Worm (Caenorhabditis elegans) whole organism, late embryonic: ENCODE data around the gene pqn-31.

Source experiments
- C38D4.7 ChIP-seq: fragments of 200-800 bp; sonication (Bioruptor generic); optimal IDR thresholded peaks from 2 replicates; lab custom pipeline; 2018; ENCODE audit warnings: mild to moderate bottlenecking, missing genetic modification characterization, moderate library complexity, missing compliant biosample characterization
- K02D7.2 ChIP-seq: sonication (generic microtip); optimal IDR thresholded peaks from 2 replicates; lab custom pipeline; 2017; ENCODE audit warnings: mild to moderate bottlenecking, missing genetic modification characterization, missing compliant biosample characterization
- K09A11.1 ChIP-seq: sonication (generic microtip); optimal IDR thresholded peaks from 2 replicates; lab custom pipeline; 2017; ENCODE audit warnings: antibody characterized with exemption, mild to moderate bottlenecking, missing genetic modification characterization, missing compliant biosample characterization; ENCODE audit not compliant: insufficient read depth
- Y22D7AL.16 ChIP-seq: sonication (generic microtip); optimal IDR thresholded peaks from 2 replicates; lab custom pipeline; 2016; ENCODE audit warnings: missing genetic modification characterization, missing compliant biosample characterization
- ceh-14 ChIP-seq: sonication (generic microtip); optimal IDR thresholded peaks from 2 replicates; lab custom pipeline; 2016; ENCODE audit warnings: missing genotype, missing genetic modification characterization, missing compliant biosample characterization
- ceh-2 ChIP-seq: sonication (generic microtip); optimal IDR thresholded peaks from 2 replicates; lab custom pipeline; 2016; ENCODE audit warnings: missing genotype, missing genetic modification characterization, missing compliant biosample characterization
- ceh-24 ChIP-seq: sonication (generic microtip); optimal IDR thresholded peaks from 2 replicates; lab custom pipeline; 2016; ENCODE audit warnings: mild to moderate bottlenecking, missing genetic modification characterization, missing compliant biosample characterization
- ceh-30 ChIP-seq: fragments of 150-350 bp; optimal IDR thresholded peaks from 2 replicates; lab custom pipeline; 2014; ENCODE audit warnings: missing biosample characterization, missing genetic modification characterization
- ceh-31 ChIP-seq: sonication (generic microtip); optimal IDR thresholded peaks from 2 replicates; lab custom pipeline; 2016; ENCODE audit warnings: missing genetic modification characterization, missing compliant biosample characterization
- ceh-9 ChIP-seq: sonication (generic microtip); optimal IDR thresholded peaks from 2 replicates; lab custom pipeline; 2016; ENCODE audit warnings: mild to moderate bottlenecking, missing genetic modification characterization, inconsistent platforms, missing compliant biosample characterization
- elt-2 ChIP-seq: sonication (generic microtip); optimal IDR thresholded peaks from 2 replicates; lab custom pipeline; 2016; ENCODE audit warnings: missing genetic modification reagents, missing genetic modification characterization, missing compliant biosample characterization
- elt-4 ChIP-seq: sonication (generic microtip); optimal IDR thresholded peaks from 2 replicates; lab custom pipeline; 2016; ENCODE audit warnings: missing genetic modification characterization, missing compliant biosample characterization
- ets-4 ChIP-seq: sonication (generic microtip); optimal IDR thresholded peaks from 2 replicates; lab custom pipeline; 2016; ENCODE audit warnings: missing genetic modification characterization, missing compliant biosample characterization
- fax-1 ChIP-seq: sonication (generic microtip); optimal IDR thresholded peaks from 2 replicates; lab custom pipeline; 2016; ENCODE audit warnings: missing genotype, missing genetic modification characterization, missing compliant biosample characterization
- fkh-10 ChIP-seq: fragments of 150-350 bp; optimal IDR thresholded peaks from 2 replicates; lab custom pipeline; 2014; ENCODE audit warnings: missing biosample characterization, missing genetic modification reagents, missing genetic modification characterization
- fkh-6 ChIP-seq: sonication (generic microtip); optimal IDR thresholded peaks from 2 replicates; lab custom pipeline; 2016; ENCODE audit warnings: missing genetic modification characterization, missing compliant biosample characterization
- gmeb-2 ChIP-seq: sonication (generic microtip); optimal IDR thresholded peaks from 2 replicates; lab custom pipeline; 2016; ENCODE audit warnings: missing genetic modification characterization, inconsistent platforms, missing compliant biosample characterization
- hlh-13 ChIP-seq: fragments of 200-800 bp; sonication (Bioruptor generic); optimal IDR thresholded peaks from 2 replicates; lab custom pipeline; 2018; ENCODE audit warnings: mild to moderate bottlenecking, missing genetic modification characterization, missing compliant biosample characterization
- hlh-15 ChIP-seq: sonication (generic microtip); optimal IDR thresholded peaks from 2 replicates; lab custom pipeline; 2016; ENCODE audit warnings: missing genetic modification characterization, missing compliant biosample characterization
- hlh-30 ChIP-seq: sonication (generic microtip); optimal IDR thresholded peaks from 2 replicates; lab custom pipeline; 2017; ENCODE audit warnings: antibody characterized with exemption, missing genetic modification characterization, missing compliant biosample characterization; ENCODE audit not compliant: insufficient read depth
- hlh-6 ChIP-seq: sonication (generic microtip); optimal IDR thresholded peaks from 2 replicates; lab custom pipeline; 2016; ENCODE audit warnings: missing genotype, missing genetic modification characterization, missing compliant biosample characterization
- lin-11 ChIP-seq: fragments of 200-800 bp; sonication (Bioruptor generic); optimal IDR thresholded peaks from 2 replicates; lab custom pipeline; 2018; ENCODE audit warnings: mild to moderate bottlenecking, missing genetic modification characterization, missing compliant biosample characterization
- mec-3 ChIP-seq: sonication (generic microtip); optimal IDR thresholded peaks from 2 replicates; lab custom pipeline; 2016; ENCODE audit warnings: borderline replicate concordance, missing genetic modification characterization, missing compliant biosample characterization
- nhr-11 ChIP-seq: fragments of 150-350 bp; optimal IDR thresholded peaks from 2 replicates; lab custom pipeline; 2014; ENCODE audit warnings: missing biosample characterization, missing genetic modification characterization
- pag-3 ChIP-seq: sonication (generic microtip); optimal IDR thresholded peaks from 2 replicates; lab custom pipeline; 2016; ENCODE audit warnings: missing compliant biosample characterization, missing genetic modification characterization, borderline replicate concordance
- pat-9 ChIP-seq: fragments of 200-800 bp; sonication (Bioruptor generic); optimal IDR thresholded peaks from 2 replicates; lab custom pipeline; 2018; ENCODE audit warnings: mild to moderate bottlenecking, missing genetic modification characterization, moderate library complexity, missing compliant biosample characterization
- pax-1 ChIP-seq: fragments of 150-350 bp; optimal IDR thresholded peaks from 2 replicates; lab custom pipeline; 2014; ENCODE audit warnings: missing biosample characterization, missing genetic modification characterization
- pha-2 ChIP-seq: sonication (generic microtip); optimal IDR thresholded peaks from 2 replicates; lab custom pipeline; 2017; ENCODE audit warnings: mild to moderate bottlenecking, missing genetic modification characterization, missing compliant biosample characterization
- pros-1 ChIP-seq: fragments of 150-350 bp; optimal IDR thresholded peaks from 2 replicates; lab custom pipeline; 2014; ENCODE audit warnings: missing biosample characterization, missing genetic modification reagents, missing genetic modification characterization
- ref-2 ChIP-seq: sonication (generic microtip); optimal IDR thresholded peaks from 2 replicates; lab custom pipeline; 2016; ENCODE audit warnings: missing genetic modification characterization, missing compliant biosample characterization
- rnt-1 ChIP-seq: sonication (generic microtip); optimal IDR thresholded peaks from 2 replicates; lab custom pipeline; 2016; ENCODE audit warnings: missing genetic modification characterization, missing compliant biosample characterization
- sox-2 ChIP-seq: fragments of 200-800 bp; sonication (Bioruptor generic); IDR thresholded peaks from 2 replicates; pipeline ENCODE4 v1.3.6; 2022; ENCODE audit warnings: missing genetic modification reagents, missing genetic modification characterization, missing compliant biosample characterization
- tbx-2 ChIP-seq: sonication (generic microtip); optimal IDR thresholded peaks from 2 replicates; lab custom pipeline; 2016; ENCODE audit warnings: missing genetic modification characterization, missing compliant biosample characterization
- tbx-7 ChIP-seq: sonication (generic microtip); optimal IDR thresholded peaks from 2 replicates; lab custom pipeline; 2016; ENCODE audit warnings: missing genotype, missing genetic modification characterization, missing compliant biosample characterization
- ttx-3 ChIP-seq: sonication (generic microtip); optimal IDR thresholded peaks from 2 replicates; lab custom pipeline; 2016; ENCODE audit warnings: missing genetic modification reagents, missing genetic modification characterization, missing compliant biosample characterization
- unc-3 ChIP-seq, 2 experiments: fragments of 200-800 bp in 1 of 2; sonication (Bioruptor generic) in 1 of 2; sonication (generic microtip) in 1 of 2; conservative IDR thresholded peaks in 1 of 2; optimal IDR thresholded peaks in 1 of 2; 2 replicates each; pipeline versions ENCODE4 v1.3.6 to Lab custom; 2016 to 2022; ENCODE audit warnings: missing compliant biosample characterization in 2 of 2, missing genetic modification characterization in 2 of 2, missing genetic modification reagents in 1 of 2
- unc-55 ChIP-seq: sonication (generic microtip); optimal IDR thresholded peaks from 2 replicates; lab custom pipeline; 2017; ENCODE audit warnings: missing biosample characterization, missing genetic modification reagents, missing genetic modification characterization
- unc-86 ChIP-seq: sonication (generic microtip); optimal IDR thresholded peaks from 2 replicates; lab custom pipeline; 2016; ENCODE audit warnings: missing genetic modification characterization, missing compliant biosample characterization
- ztf-16 ChIP-seq: sonication (generic microtip); optimal IDR thresholded peaks from 2 replicates; lab custom pipeline; 2017; ENCODE audit warnings: missing genetic modification characterization, missing compliant biosample characterization

pqn-31 gene

ce11 chrV:9123186-9123585 lies 13.8 kb downstream of the pqn-31 start, which contains the start of gene F21C10.11:
Gene F21C10.11, plus strand, starts transcription at chrV:9123486.
- no peak for TF ChIP-seq rnt-1 (tag; lab: Kevin White, UChicago)
- TF ChIP-seq hlh-30 = no peak
- no peak for TF ChIP-seq ceh-9 (tag; lab: Kevin White, UChicago)
- no peak for TF ChIP-seq pros-1 (tag; lab: Kevin White, UChicago)
- no peak for TF ChIP-seq unc-86 (tag; lab: Kevin White, UChicago)
- TF ChIP-seq K02D7.2 = no peak
- TF ChIP-seq pax-1 (tag; lab: Kevin White, UChicago) = no peak
- no peak for TF ChIP-seq sox-2

ce11 chrV:9124180-9124579 lies 14.8 kb downstream of the pqn-31 start, which contains the start of gene F21C10.6:
Gene F21C10.6, plus strand, starts transcription at chrV:9124480.
- TF ChIP-seq ets-4 (tag; lab: Kevin White, UChicago) = no peak
- no peak for TF ChIP-seq K02D7.2
- TF ChIP-seq hlh-15 (tag; lab: Kevin White, UChicago) = no peak
- no peak for TF ChIP-seq unc-3 (GFP tag; conservative IDR thresholded peaks at IDR 0.05; lab: Robert Waterston, UW)
- TF ChIP-seq unc-3 (tag; optimal IDR thresholded peaks at IDR 0.05; lab: Kevin White, UChicago) = no peak
- TF ChIP-seq fkh-10 (GFP tag; lab: Kevin White, UChicago) = no peak
- no peak for TF ChIP-seq ceh-2
- TF ChIP-seq ttx-3 (tag; lab: Kevin White, UChicago) = no peak
- no peak for TF ChIP-seq pag-3
- TF ChIP-seq Y22D7AL.16 = no peak
- TF ChIP-seq elt-2 = no peak

- TF ChIP-seq ceh-31 (tag; lab: Kevin White, UChicago) = no peak
- TF ChIP-seq pat-9 (tag; lab: Kevin White, UChicago) = no peak
- no peak for TF ChIP-seq mec-3
- no peak for TF ChIP-seq unc-3 (GFP tag; conservative IDR thresholded peaks at IDR 0.05; lab: Robert Waterston, UW)
- no peak for TF ChIP-seq unc-3 (tag; optimal IDR thresholded peaks at IDR 0.05; lab: Kevin White, UChicago)
- TF ChIP-seq tbx-7 (tag; lab: Kevin White, UChicago) = no peak
- TF ChIP-seq elt-4 = no peak
- TF ChIP-seq pha-2 (tag; lab: Kevin White, UChicago) = no peak
- no peak for TF ChIP-seq sox-2
- TF ChIP-seq Y22D7AL.16 = no peak
These were observed 16.0 kb downstream of the pqn-31 start, which contains the start of gene F21C10.5 for ce11 chrV:9125345-9125744. Gene F21C10.5, plus strand, starts transcription at chrV:9125645.

- TF ChIP-seq nhr-11 (tag; lab: Kevin White, UChicago) = no peak
- no peak for TF ChIP-seq fax-1 (tag; lab: Kevin White, UChicago)
- TF ChIP-seq ref-2 (tag; lab: Kevin White, UChicago) = no peak
- no peak for TF ChIP-seq gmeb-2
- TF ChIP-seq ttx-3 (tag; lab: Kevin White, UChicago) = no peak
- TF ChIP-seq hlh-6 (tag; lab: Kevin White, UChicago) = no peak
- no peak for TF ChIP-seq ceh-30 (tag; lab: Kevin White, UChicago)
- no peak for TF ChIP-seq lin-11 (tag; lab: Kevin White, UChicago)
- no peak for TF ChIP-seq C38D4.7 (GFP tag; lab: Kevin White, UChicago)
- no peak for TF ChIP-seq fkh-6 (tag; lab: Kevin White, UChicago)
- TF ChIP-seq unc-55 = no peak
- no peak for TF ChIP-seq K09A11.1
- TF ChIP-seq hlh-13 (GFP tag; lab: Kevin White, UChicago) = no peak
- TF ChIP-seq fkh-10 (GFP tag; lab: Kevin White, UChicago) = no peak
- TF ChIP-seq tbx-2 (tag; lab: Kevin White, UChicago) = no peak
- no peak for TF ChIP-seq ceh-24
- TF ChIP-seq ceh-2 = no peak
- no peak for TF ChIP-seq ets-4 (tag; lab: Kevin White, UChicago)
- no peak for TF ChIP-seq ceh-14
- no peak for TF ChIP-seq ztf-16 (tag; lab: Kevin White, UChicago)
These were observed 16.9 kb downstream of the pqn-31 start, which contains the start of gene F21C10.4 for ce11 chrV:9126316-9126715. Gene F21C10.4, plus strand, starts transcription at chrV:9126616.
